Worm (Caenorhabditis elegans): Measurements from ENCODE around the gene C06A6.4.

The C06A6.4 gene

DNA sequence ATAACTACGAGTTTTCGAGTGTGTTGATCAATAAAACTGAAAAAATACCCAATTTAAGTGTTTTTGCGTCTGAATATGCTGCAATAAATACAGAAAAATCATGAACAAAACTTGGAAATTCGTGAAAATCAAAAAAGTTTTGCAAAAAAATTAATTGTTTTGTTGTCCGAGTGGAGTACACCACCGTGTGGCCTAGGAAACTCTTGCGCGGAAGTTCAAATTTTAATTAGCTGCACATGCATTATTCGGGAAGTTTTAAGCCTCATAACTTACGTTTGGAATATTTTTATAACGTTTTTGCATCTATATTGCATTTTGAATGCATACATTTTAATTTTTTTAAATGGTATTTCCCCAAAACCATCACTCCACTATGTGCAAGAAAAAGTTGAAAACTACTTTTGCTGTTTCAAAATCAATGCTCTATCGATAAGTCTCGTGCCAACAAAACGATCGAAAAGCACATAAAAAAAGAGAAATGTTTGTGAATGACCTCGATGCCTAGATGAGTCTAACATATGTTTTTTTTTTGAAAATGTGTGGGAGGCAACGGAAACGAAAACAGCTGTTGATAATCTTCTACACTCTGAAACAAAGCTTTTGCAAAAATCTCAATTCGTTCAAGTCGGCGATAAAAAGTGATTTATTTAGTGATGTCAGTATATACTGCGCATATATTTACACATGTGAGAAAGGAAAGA is 12.5 kb downstream of the C06A6.4 start (continued):
- peak; percentile 51 for TF ChIP-seq tbx-2 (tag; optimal IDR thresholded peaks at IDR 0.05)
- no peak for TF ChIP-seq C16A3.4 (tag; optimal IDR thresholded peaks at IDR 0.05)
- TF ChIP-seq unc-98 (GFP tag; IDR thresholded peaks at IDR 0.05), result no peak
- TF ChIP-seq nhr-84 (tag; optimal IDR thresholded peaks at IDR 0.05), result no peak
- no peak for TF ChIP-seq egl-27 (tag; optimal IDR thresholded peaks at IDR 0.05)
- no peak for TF ChIP-seq pqm-1 (tag; optimal IDR thresholded peaks at IDR 0.05)
- TF ChIP-seq pag-3 (tag; optimal IDR thresholded peaks at IDR 0.05; ENCODE audit: borderline replicate concordance, insufficient read depth), result no peak
- TF ChIP-seq skn-1 (tag; optimal IDR thresholded peaks at IDR 0.05), result peak; percentile 5
- TF ChIP-seq nhr-20 (tag; optimal IDR thresholded peaks at IDR 0.05), result peak; percentile 41
- TF ChIP-seq elt-3 (tag; optimal IDR thresholded peaks at IDR 0.05), result peak in 1 of 6 experiments; percentile 2

DNA sequence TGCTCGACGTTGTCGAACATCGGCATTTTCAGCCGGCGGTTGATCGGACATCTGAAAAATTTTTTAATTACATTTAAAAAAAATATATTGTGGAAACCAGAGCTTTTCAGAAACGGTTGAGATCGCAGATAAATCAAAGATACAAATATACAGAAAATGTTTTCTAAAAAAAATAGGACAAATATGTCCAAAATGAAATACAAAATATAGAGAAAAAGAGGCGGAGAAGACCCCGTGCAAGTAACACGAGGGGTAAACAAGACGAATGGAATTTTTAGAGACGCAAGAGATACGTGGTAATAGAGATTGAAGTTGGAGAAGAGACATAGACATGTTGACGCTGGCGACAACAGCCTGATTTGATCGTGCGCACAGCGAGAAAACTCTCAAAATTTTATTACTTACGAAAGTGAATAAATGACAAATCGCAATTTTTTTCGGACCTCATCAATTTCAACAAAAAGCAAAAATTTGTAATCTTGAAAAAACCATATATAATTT is 13.4 kb downstream of the C06A6.4 start, which contains the start of gene cdgs-1:
TSS of gene cdgs-1 (minus strand) at position 51 of the 501 bp plus-strand sequence.
- TF ChIP-seq snpc-4 (tag; optimal IDR thresholded peaks at IDR 0.05) (no peak), fkh-4 (tag; optimal IDR thresholded peaks at IDR 0.05; ENCODE audit: borderline replicate concordance) (no peak), pag-3 (tag; optimal IDR thresholded peaks at IDR 0.05; ENCODE audit: borderline replicate concordance, insufficient read depth) (no peak), F16B12.6 (tag; optimal IDR thresholded peaks at IDR 0.05) (peak; percentile 15), fkh-10 (GFP tag; optimal IDR thresholded peaks at IDR 0.05) (peak; percentile 65), snu-23 (GFP tag; optimal IDR thresholded peaks at IDR 0.05) (peak; percentile 70), tbx-2 (tag; optimal IDR thresholded peaks at IDR 0.05) (peak; percentile 28), C16A3.4 (tag; optimal IDR thresholded peaks at IDR 0.05) (peak; percentile 25), unc-130 (tag; optimal IDR thresholded peaks at IDR 0.05) (no peak), nhr-47 (tag; optimal IDR thresholded peaks at IDR 0.05) (peak; percentile 29), mdl-1 (tag; optimal IDR thresholded peaks at IDR 0.05) (peak in 1 of 2 experiments; percentile 82), ztf-4 (tag; optimal IDR thresholded peaks at IDR 0.05) (no peak), dpl-1 (GFP tag; optimal IDR thresholded peaks at IDR 0.05) (peak; percentile 36 to 41 (median 36)), swsn-7 (tag; optimal IDR thresholded peaks at IDR 0.05) (peak; percentile 28), blmp-1 (tag; optimal IDR thresholded peaks at IDR 0.05) (peak; percentile 69), nhr-20 (tag; optimal IDR thresholded peaks at IDR 0.05) (peak; percentile 73), sptf-1 (tag; optimal IDR thresholded peaks at IDR 0.05) (no peak), nhr-71 (tag; optimal IDR thresholded peaks at IDR 0.05) (peak; percentile 75), irx-1 (tag; optimal IDR thresholded peaks at IDR 0.05) (no peak), nhr-77 (tag; optimal IDR thresholded peaks at IDR 0.05) (no peak), fkh-8 (tag; optimal IDR thresholded peaks at IDR 0.05) (peak; percentile 2), lin-14 (GFP tag; optimal IDR thresholded peaks at IDR 0.05) (peak; percentile 85), ceh-82 (tag; optimal IDR thresholded peaks at IDR 0.05) (peak in 1 of 3 experiments; percentile 57), xbp-1 (tag; optimal IDR thresholded peaks at IDR 0.05) (peak; percentile 18), skn-1 (tag; optimal IDR thresholded peaks at IDR 0.05) (peak; percentile 21), lin-39 (tag; optimal IDR thresholded peaks at IDR 0.05) (no peak), nhr-85 (tag) (peak; percentile 33), lin-35 (GFP tag; optimal IDR thresholded peaks at IDR 0.05) (peak; percentile 41 to 73), fos-1 (tag; optimal IDR thresholded peaks at IDR 0.05) (no peak), lsy-2 (tag; optimal IDR thresholded peaks at IDR 0.05) (peak; percentile 45 to 70), mep-1 (tag; optimal IDR thresholded peaks at IDR 0.05) (peak; percentile 78), nhr-19 (GFP tag; conservative IDR thresholded peaks at IDR 0.05) (no peak), efl-1 (optimal IDR thresholded peaks at IDR 0.05) (peak; percentile 46 to 57), efl-1 (GFP tag; optimal IDR thresholded peaks at IDR 0.05 in 1 of 2) (peak; percentile 40 to 88), dsc-1 (tag; optimal IDR thresholded peaks at IDR 0.05) (peak; percentile 12), elt-3 (tag; optimal IDR thresholded peaks at IDR 0.05) (peak in 1 of 6 experiments; percentile 5), lir-3 (tag; optimal IDR thresholded peaks at IDR 0.05; ENCODE audit: poor library complexity) (no peak), ztf-11 (tag; optimal IDR thresholded peaks at IDR 0.05) (no peak), rnt-1 (tag; optimal IDR thresholded peaks at IDR 0.05) (peak; percentile 23), alr-1 (tag; optimal IDR thresholded peaks at IDR 0.05; ENCODE audit: borderline replicate concordance) (no peak), nhr-12 (tag; optimal IDR thresholded peaks at IDR 0.05) (no peak)

Measured in whole organism, L1 larva.